Worm (Caenorhabditis elegans) whole organism, mixed stage, embryonic: ENCODE results near the gene nhr-134.

ENCODE experiments used
- mls-2 ChIP-seq: sonication (generic microtip); optimal IDR thresholded peaks from 2 replicates; lab custom pipeline; 2016; ENCODE audit warnings: mild to moderate bottlenecking, missing genetic modification characterization, moderate library complexity, missing compliant biosample characterization
- nhr-28 ChIP-seq: fragments of 150-350 bp; optimal IDR thresholded peaks from 2 replicates; lab custom pipeline; 2014; ENCODE audit warnings: missing biosample characterization, missing genetic modification characterization
- pha-4 ChIP-seq: fragments of 150-350 bp; optimal IDR thresholded peaks from 2 replicates; lab custom pipeline; 2018; ENCODE audit warnings: missing biosample characterization, missing genetic modification reagents, missing genetic modification characterization
- sem-2 ChIP-seq: fragments of 200-800 bp; sonication (Bioruptor generic); optimal IDR thresholded peaks from 2 replicates; lab custom pipeline; 2018; ENCODE audit warnings: mild to moderate bottlenecking, missing genetic modification characterization, missing compliant biosample characterization

DNA sequence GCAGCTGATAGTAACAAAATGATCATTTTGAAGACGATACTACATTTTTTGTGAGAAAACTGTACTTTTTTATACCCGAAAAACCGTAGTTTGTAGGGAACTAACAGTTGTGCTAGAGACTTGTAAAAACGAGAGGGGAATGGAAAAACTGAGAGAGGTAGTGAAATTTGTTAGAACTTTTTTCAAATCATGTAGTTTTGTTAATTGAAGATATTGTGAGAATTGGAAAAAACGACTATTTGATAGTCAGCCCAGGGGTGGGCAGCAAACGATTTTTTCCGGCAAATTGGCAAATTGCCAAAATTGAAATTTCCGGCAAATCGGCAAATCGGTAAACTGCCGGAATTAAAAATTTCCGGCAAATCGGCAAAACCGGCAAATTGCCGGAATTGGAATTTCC lies 18.3 kb downstream of the nhr-134 start, which contains the start of gene cyp-33C6:
- no peak for TF ChIP-seq mls-2 (tag; lab: Kevin White, UChicago)
- no peak for TF ChIP-seq sem-2 (GFP tag; lab: Kevin White, UChicago)
- no peak for TF ChIP-seq nhr-28 (tag; lab: Kevin White, UChicago)
- no peak for TF ChIP-seq pha-4 (tag; lab: Kevin White, UChicago)
